Worm (Caenorhabditis elegans) whole organism, late embryonic: ENCODE measurements around the gene T16H12.2.
"Not testable (repeated sequence)": the region's sequence is repeated elsewhere in the genome, so short reads cannot be mapped to it uniquely, and the experiment has no call there.

ENCODE experiments used
- K09A11.1 ChIP-seq: sonication (generic microtip); optimal IDR thresholded peaks from 2 replicates; lab custom pipeline; 2017; ENCODE audit warnings: antibody characterized with exemption, mild to moderate bottlenecking, missing genetic modification characterization, missing compliant biosample characterization; ENCODE audit not compliant: insufficient read depth
- T23F11.4 ChIP-seq: fragments of 200-800 bp; sonication (Bioruptor generic); optimal IDR thresholded peaks from 2 replicates; lab custom pipeline; 2018; ENCODE audit warnings: mild to moderate bottlenecking, missing genetic modification characterization, missing compliant biosample characterization
- ahr-1 ChIP-seq: sonication (generic microtip); optimal IDR thresholded peaks from 2 replicates; lab custom pipeline; 2016; ENCODE audit warnings: missing genetic modification characterization, missing compliant biosample characterization
- ceh-14 ChIP-seq: sonication (generic microtip); optimal IDR thresholded peaks from 2 replicates; lab custom pipeline; 2016; ENCODE audit warnings: missing genotype, missing genetic modification characterization, missing compliant biosample characterization
- ceh-19 ChIP-seq: fragments of 200-800 bp; sonication (Bioruptor generic); optimal IDR thresholded peaks from 2 replicates; lab custom pipeline; 2018; ENCODE audit warnings: mild to moderate bottlenecking, missing genetic modification characterization, missing compliant biosample characterization
- ceh-2 ChIP-seq: sonication (generic microtip); optimal IDR thresholded peaks from 2 replicates; lab custom pipeline; 2016; ENCODE audit warnings: missing genotype, missing genetic modification characterization, missing compliant biosample characterization
- ceh-22 ChIP-seq: sonication (generic microtip); optimal IDR thresholded peaks from 2 replicates; lab custom pipeline; 2017; ENCODE audit warnings: missing biosample characterization, missing genetic modification characterization
- ceh-45 ChIP-seq: fragments of 200-800 bp; sonication (Bioruptor generic); IDR thresholded peaks from 2 replicates; pipeline ENCODE4 v1.3.6; 2022; ENCODE audit warnings: missing genetic modification reagents, missing genetic modification characterization, missing compliant biosample characterization
- ceh-6 ChIP-seq: fragments of 200-800 bp; sonication (Bioruptor generic); optimal IDR thresholded peaks from 2 replicates; lab custom pipeline; 2018; ENCODE audit warnings: mild to moderate bottlenecking, missing genetic modification characterization, missing compliant biosample characterization
- ceh-9 ChIP-seq: sonication (generic microtip); optimal IDR thresholded peaks from 2 replicates; lab custom pipeline; 2016; ENCODE audit warnings: mild to moderate bottlenecking, missing genetic modification characterization, inconsistent platforms, missing compliant biosample characterization
- dmd-4 ChIP-seq: sonication (generic microtip); optimal IDR thresholded peaks from 2 replicates; lab custom pipeline; 2016; ENCODE audit warnings: borderline replicate concordance, missing genetic modification characterization, missing compliant biosample characterization
- elt-2 ChIP-seq: sonication (generic microtip); optimal IDR thresholded peaks from 2 replicates; lab custom pipeline; 2016; ENCODE audit warnings: missing genetic modification reagents, missing genetic modification characterization, missing compliant biosample characterization
- elt-4 ChIP-seq: sonication (generic microtip); optimal IDR thresholded peaks from 2 replicates; lab custom pipeline; 2016; ENCODE audit warnings: missing genetic modification characterization, missing compliant biosample characterization
- ets-4 ChIP-seq: sonication (generic microtip); optimal IDR thresholded peaks from 2 replicates; lab custom pipeline; 2016; ENCODE audit warnings: missing genetic modification characterization, missing compliant biosample characterization
- eyg-1 ChIP-seq: sonication (generic microtip); optimal IDR thresholded peaks from 2 replicates; lab custom pipeline; 2016; ENCODE audit warnings: missing genotype, missing genetic modification characterization, missing compliant biosample characterization
- hlh-15 ChIP-seq: sonication (generic microtip); optimal IDR thresholded peaks from 2 replicates; lab custom pipeline; 2016; ENCODE audit warnings: missing genetic modification characterization, missing compliant biosample characterization
- hlh-8 ChIP-seq: sonication (generic microtip); optimal IDR thresholded peaks from 2 replicates; lab custom pipeline; 2016; ENCODE audit warnings: missing genotype, missing genetic modification characterization, missing compliant biosample characterization
- lin-11 ChIP-seq: fragments of 200-800 bp; sonication (Bioruptor generic); optimal IDR thresholded peaks from 2 replicates; lab custom pipeline; 2018; ENCODE audit warnings: mild to moderate bottlenecking, missing genetic modification characterization, missing compliant biosample characterization
- madf-2 ChIP-seq: sonication (generic microtip); optimal IDR thresholded peaks from 2 replicates; lab custom pipeline; 2017; ENCODE audit warnings: missing genetic modification characterization, missing compliant biosample characterization
- mec-3 ChIP-seq: sonication (generic microtip); optimal IDR thresholded peaks from 2 replicates; lab custom pipeline; 2016; ENCODE audit warnings: borderline replicate concordance, missing genetic modification characterization, missing compliant biosample characterization
- nhr-11 ChIP-seq: fragments of 150-350 bp; optimal IDR thresholded peaks from 2 replicates; lab custom pipeline; 2014; ENCODE audit warnings: missing biosample characterization, missing genetic modification characterization
- npax-4 ChIP-seq: sonication (generic microtip); optimal IDR thresholded peaks from 2 replicates; lab custom pipeline; 2016; ENCODE audit warnings: missing genetic modification characterization, missing compliant biosample characterization
- pag-3 ChIP-seq: sonication (generic microtip); optimal IDR thresholded peaks from 2 replicates; lab custom pipeline; 2016; ENCODE audit warnings: missing compliant biosample characterization, missing genetic modification characterization, borderline replicate concordance
- pha-4 ChIP-seq: fragments of 150-350 bp; optimal IDR thresholded peaks from 2 replicates; lab custom pipeline; 2018; ENCODE audit warnings: missing biosample characterization, missing genetic modification reagents, missing genetic modification characterization
- pqm-1 ChIP-seq: sonication (generic microtip); optimal IDR thresholded peaks from 2 replicates; lab custom pipeline; 2016; ENCODE audit warnings: missing genetic modification characterization, missing compliant biosample characterization
- pros-1 ChIP-seq: fragments of 150-350 bp; optimal IDR thresholded peaks from 2 replicates; lab custom pipeline; 2014; ENCODE audit warnings: missing biosample characterization, missing genetic modification reagents, missing genetic modification characterization
- syd-9 ChIP-seq: sonication (generic microtip); optimal IDR thresholded peaks from 2 replicates; lab custom pipeline; 2016; ENCODE audit warnings: mild to moderate bottlenecking, missing genetic modification characterization, moderate library complexity, missing compliant biosample characterization
- ttx-3 ChIP-seq: sonication (generic microtip); optimal IDR thresholded peaks from 2 replicates; lab custom pipeline; 2016; ENCODE audit warnings: missing genetic modification reagents, missing genetic modification characterization, missing compliant biosample characterization
- unc-42 ChIP-seq: sonication (generic microtip); optimal IDR thresholded peaks from 2 replicates; lab custom pipeline; 2016; ENCODE audit warnings: missing genotype, missing genetic modification characterization, missing compliant biosample characterization
- unc-86 ChIP-seq: sonication (generic microtip); optimal IDR thresholded peaks from 2 replicates; lab custom pipeline; 2016; ENCODE audit warnings: missing genetic modification characterization, missing compliant biosample characterization

Gene T16H12.2

DNA sequence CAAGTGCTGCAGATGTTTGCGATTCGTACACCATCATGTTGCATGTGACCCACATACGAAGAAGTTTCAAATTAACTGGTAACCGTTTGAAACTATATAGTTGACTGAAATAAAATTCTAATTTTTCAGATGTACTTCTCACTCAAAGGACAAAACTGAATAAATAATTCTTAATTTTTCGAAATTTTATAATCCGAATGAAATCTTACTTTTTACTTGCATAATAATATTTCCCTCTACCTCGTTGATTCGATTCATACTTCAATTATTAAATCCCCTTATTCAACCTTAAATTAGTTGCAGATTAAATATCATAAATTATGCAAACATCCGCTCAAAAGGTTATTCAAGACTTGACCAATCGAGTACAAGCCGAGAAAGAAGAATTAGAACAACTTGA, at the start of gene T16H12.2:
Gene T16H12.2 (plus strand): TSS at position 301 of the 400 bp plus-strand sequence.
- TF ChIP-seq nhr-11 (tag; lab: Kevin White, UChicago): no peak
- no peak for TF ChIP-seq ceh-9 (tag; lab: Kevin White, UChicago)
- no peak for TF ChIP-seq pag-3 (tag; lab: Kevin White, UChicago)
- TF ChIP-seq, all 69 proteins: peak for 0

DNA sequence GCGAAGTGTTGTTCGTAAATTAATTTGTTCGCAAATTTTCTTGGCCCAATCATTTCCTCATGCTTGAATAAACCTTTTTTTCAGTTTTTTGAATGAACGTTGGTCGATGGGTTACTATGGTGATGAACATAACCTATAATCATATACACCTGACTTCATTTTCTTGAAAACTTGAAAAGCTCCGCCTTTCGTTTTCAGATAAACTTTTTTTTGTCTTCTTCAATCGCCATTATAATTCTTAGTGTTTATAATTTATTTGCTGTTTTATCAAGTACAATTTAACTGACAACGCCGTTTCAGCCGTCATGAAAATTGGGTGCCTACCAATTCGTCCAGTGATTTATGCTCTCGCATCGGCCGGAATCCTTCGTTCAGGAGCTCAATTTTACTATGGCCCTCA, 48.9 kb upstream of the T16H12.2 start, which contains the start of gene M04D8.7:
Gene M04D8.7 (plus strand): TSS at position 301 of the 400 bp plus-strand sequence.
- TF ChIP-seq pha-4 (tag; lab: Kevin White, UChicago) (no peak), ets-4 (tag; lab: Kevin White, UChicago) (no peak)

DNA sequence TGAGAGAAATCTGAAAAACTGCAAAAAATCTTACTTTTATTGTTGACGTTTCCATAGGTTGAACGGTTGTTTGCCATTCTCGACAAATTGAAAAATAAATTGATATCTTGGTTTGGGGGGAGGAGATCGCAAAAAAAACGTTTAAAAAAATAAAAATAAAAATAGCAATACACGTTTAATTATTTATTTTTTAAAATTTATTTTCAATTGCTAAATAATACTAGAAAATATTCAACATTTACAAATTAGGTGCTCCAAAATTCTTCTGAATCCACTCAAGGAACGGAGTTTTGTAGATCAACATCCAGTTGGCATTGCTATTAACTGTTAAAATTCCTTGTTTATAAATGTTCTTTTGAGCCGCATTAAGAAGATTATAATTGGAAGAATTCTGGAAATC, 46.1 kb upstream of the T16H12.2 start, which contains the start of gene T16G12.7:
Gene T16G12.7 (minus strand): TSS at position 101 of the 400 bp plus-strand sequence.
- no peak for TF ChIP-seq dmd-4 (tag; lab: Kevin White, UChicago)
- TF ChIP-seq K09A11.1 (tag; lab: Kevin White, UChicago): no peak
- TF ChIP-seq elt-4 (tag; lab: Kevin White, UChicago): no peak
- no peak for TF ChIP-seq ahr-1 (tag; lab: Kevin White, UChicago)
- no peak for TF ChIP-seq ceh-6 (GFP tag; lab: Kevin White, UChicago)
- TF ChIP-seq T23F11.4: no peak
- no peak for TF ChIP-seq npax-4 (tag; lab: Kevin White, UChicago)

DNA sequence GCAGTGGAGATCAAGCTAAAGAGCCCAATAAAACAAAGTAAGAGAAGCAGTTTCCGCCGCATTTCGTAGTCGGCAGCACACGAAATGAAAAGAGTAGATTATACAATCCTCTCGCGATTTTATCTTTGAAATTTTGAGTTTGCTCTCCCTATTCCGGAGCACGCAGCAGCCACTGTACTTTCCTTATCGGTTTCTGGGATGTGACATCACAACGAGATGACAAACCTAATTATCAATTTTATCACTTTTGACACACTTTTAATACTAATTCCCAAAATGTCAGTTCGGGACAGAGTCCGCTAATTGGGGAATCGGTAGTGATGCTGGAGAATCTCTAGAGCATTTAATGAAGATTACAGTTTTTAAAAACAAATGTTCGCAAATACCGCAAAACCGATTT, 36.4 kb upstream of the T16H12.2 start, which contains the start of gene T16G12.1:
Gene T16G12.1 (minus strand): TSS at position 176 of the 400 bp plus-strand sequence.
- TF ChIP-seq elt-2 (tag; lab: Kevin White, UChicago): peak; percentile 53
- no peak for TF ChIP-seq unc-86

DNA sequence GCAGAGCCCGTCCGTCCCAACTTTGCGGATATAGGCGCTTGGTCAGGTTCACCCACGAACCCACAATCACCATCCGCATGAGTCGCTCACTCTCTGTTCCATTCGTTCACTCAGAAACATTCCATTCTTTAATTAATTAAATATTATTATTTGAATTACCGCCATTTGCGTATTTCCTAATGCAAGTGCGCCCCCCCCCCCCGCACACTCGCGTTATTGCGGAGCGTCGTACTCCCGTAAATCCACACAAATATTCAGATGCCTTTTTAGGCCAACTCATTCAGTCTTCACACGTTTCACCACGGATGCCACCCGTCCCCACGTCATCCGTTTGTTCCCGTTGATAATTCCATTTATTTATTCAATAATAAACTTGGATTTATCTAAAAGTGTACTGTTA, 35.8 kb upstream of the T16H12.2 start, which contains the start of gene T16G12.3:
Gene T16G12.3 (plus strand): TSS at position 301 of the 400 bp plus-strand sequence.
- not testable (repeated sequence) for TF ChIP-seq ceh-2 (tag; lab: Kevin White, UChicago); ceh-19 (GFP tag; lab: Kevin White, UChicago); ceh-9 (tag; lab: Kevin White, UChicago)

DNA sequence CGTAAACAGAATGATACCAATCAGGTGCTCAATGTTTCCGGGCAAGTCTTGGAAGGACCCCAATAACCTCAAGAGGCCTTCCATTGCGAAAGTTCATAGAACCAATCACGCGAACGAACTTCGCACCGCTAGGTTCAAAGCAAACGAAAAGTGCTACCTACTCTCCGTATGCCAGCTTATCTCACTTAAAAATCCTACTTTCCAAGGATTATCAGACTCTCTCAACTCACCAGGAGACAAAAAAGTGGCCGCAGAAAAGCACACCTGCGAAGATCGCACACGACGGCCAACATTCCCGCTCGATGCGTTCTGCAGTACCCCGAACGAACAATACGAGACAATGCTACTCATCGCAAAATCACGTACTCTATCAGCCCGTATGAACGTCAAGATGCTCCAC, 32.8 kb upstream of the T16H12.2 start, which contains the start of gene T16G12.12:
Gene T16G12.12 (plus strand): TSS at position 301 of the 400 bp plus-strand sequence.
- TF ChIP-seq hlh-15, elt-4, hlh-8 (tag; lab: Kevin White, UChicago): not testable (repeated sequence)

DNA sequence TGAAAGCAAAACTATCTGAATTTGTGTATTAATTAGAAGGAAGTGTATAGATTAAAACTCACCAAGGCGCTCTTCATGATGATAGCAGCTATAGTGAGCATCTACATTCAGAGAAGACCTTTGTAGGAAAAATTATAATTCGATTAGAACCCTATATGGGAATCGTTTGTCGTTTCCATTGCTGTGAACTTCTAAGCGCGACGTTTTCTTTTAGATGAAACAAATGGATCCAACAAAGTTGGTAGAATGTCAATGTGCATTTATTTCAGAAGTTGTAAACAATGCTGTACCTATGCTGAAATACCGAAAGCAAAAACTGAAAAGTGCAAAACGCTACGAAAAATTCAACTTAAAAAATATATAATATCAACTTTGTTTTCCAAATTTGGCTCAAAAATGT, 30.1 kb upstream of the T16H12.2 start, which contains the start of gene T16G12.10:
Gene T16G12.10 (minus strand): TSS at position 101 of the 400 bp plus-strand sequence.
- TF ChIP-seq madf-2 (tag; lab: Kevin White, UChicago) (no peak), ceh-14 (tag; lab: Kevin White, UChicago) (no peak), eyg-1 (tag; lab: Kevin White, UChicago) (no peak), mec-3 (tag; lab: Kevin White, UChicago) (no peak), ceh-22 (tag; lab: Kevin White, UChicago) (no peak), ceh-45 (GFP tag; lab: Robert Waterston, UW) (no peak), ceh-2 (tag; lab: Kevin White, UChicago) (no peak), ttx-3 (tag; lab: Kevin White, UChicago) (no peak), dmd-4 (tag; lab: Kevin White, UChicago) (no peak)

DNA sequence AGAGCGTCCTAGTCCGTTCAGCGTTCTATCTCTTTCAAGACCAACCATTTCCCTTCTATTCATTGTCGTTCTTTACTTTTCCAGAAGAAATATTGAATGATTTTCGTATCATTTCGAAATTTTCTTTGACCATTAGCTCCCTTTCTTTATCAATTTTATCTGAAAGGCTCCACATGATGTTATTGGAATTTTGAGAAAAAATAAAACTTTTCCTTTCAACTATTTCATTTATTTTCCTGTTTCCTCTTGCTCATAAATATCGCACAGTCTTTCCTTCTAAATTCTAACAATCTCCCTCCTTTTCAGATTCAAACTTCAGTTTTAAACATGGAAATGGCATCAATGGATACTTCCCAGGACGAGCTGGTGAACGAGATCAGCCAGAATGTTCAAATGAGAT, 28.6 kb upstream of the T16H12.2 start, which contains the start of gene T16G12.4:
Gene T16G12.4 (plus strand): TSS at position 301 of the 400 bp plus-strand sequence.
- TF ChIP-seq ceh-19 (GFP tag; lab: Kevin White, UChicago): no peak
- TF ChIP-seq syd-9 (tag; lab: Kevin White, UChicago): no peak
- no peak for TF ChIP-seq pqm-1 (tag; lab: Kevin White, UChicago)
- no peak for TF ChIP-seq ceh-6 (GFP tag; lab: Kevin White, UChicago)
- no peak for TF ChIP-seq unc-42 (tag; lab: Kevin White, UChicago)
- no peak for TF ChIP-seq unc-86
- TF ChIP-seq ets-4 (tag; lab: Kevin White, UChicago): no peak
- TF ChIP-seq nhr-11 (tag; lab: Kevin White, UChicago): no peak
- TF ChIP-seq lin-11 (tag; lab: Kevin White, UChicago): no peak
- no peak for TF ChIP-seq pros-1 (tag; lab: Kevin White, UChicago)
- no peak for TF ChIP-seq ahr-1 (tag; lab: Kevin White, UChicago)
- TF ChIP-seq ttx-3 (tag; lab: Kevin White, UChicago): no peak
- no peak for TF ChIP-seq ceh-22 (tag; lab: Kevin White, UChicago)
- no peak for TF ChIP-seq npax-4 (tag; lab: Kevin White, UChicago)
- no peak for TF ChIP-seq ceh-45 (GFP tag; lab: Robert Waterston, UW)
- TF ChIP-seq, all 69 proteins: peak for 0
